Fruit fly (Drosophila melanogaster): ENCODE results near the gene CG31809.
A peak's percentile ranks its signal among the peaks of the same experiment; 100 is the strongest.

The CG31809 gene

DNA sequence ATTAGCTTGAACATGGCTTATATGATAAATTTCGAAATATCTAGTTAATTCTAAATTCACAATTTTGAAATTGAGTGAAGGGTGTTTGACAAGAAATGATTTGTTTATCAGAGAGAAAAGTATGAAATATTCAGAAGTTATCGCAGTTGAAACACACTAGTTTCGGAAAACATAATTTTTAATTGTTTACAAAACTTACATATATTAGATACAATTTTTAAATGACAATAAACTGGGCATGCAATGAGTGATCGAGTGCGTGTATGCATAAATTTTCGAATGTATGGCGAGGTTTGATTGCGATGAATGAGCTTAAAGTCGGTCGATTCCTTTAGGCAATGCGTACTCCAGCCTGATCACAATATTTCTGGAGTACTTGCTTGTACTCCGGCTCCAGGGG is 37.5 kb downstream of the CG31809 start, which contains the start of gene CG13280:
Gene CG13280 (minus strand): TSS at position 101 of the 400 bp plus-strand sequence.
- TF ChIP-seq pan (optimal IDR thresholded peaks at IDR 0.05) = no peak

DNA sequence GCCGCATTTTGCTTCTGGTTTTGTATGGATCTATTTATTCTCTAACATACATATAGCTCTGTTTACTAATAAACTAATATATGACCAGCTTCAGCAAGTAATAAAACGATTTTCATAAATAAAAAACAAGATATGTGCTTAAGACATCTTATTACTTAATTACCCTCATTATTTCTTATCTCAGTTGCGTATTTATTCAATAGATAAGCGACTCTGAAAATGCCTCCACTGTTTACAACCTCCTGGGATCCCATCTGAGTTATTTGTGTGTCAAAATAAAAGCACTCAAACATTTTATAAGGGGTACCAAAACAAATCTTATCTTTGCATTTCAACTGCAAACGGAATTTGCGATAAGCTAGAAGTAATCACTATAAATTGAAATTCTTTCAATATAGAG is 38.8 kb downstream of the CG31809 start:
- TF ChIP-seq psq (optimal IDR thresholded peaks at IDR 0.05) = no peak
- TF ChIP-seq CG8478 (optimal IDR thresholded peaks at IDR 0.05) = no peak
- TF ChIP-seq pan (optimal IDR thresholded peaks at IDR 0.05) = no peak
- TF ChIP-seq Dll (optimal IDR thresholded peaks at IDR 0.05) = no peak
- no peak for TF ChIP-seq EcR (GFP tag; optimal IDR thresholded peaks at IDR 0.05)

DNA sequence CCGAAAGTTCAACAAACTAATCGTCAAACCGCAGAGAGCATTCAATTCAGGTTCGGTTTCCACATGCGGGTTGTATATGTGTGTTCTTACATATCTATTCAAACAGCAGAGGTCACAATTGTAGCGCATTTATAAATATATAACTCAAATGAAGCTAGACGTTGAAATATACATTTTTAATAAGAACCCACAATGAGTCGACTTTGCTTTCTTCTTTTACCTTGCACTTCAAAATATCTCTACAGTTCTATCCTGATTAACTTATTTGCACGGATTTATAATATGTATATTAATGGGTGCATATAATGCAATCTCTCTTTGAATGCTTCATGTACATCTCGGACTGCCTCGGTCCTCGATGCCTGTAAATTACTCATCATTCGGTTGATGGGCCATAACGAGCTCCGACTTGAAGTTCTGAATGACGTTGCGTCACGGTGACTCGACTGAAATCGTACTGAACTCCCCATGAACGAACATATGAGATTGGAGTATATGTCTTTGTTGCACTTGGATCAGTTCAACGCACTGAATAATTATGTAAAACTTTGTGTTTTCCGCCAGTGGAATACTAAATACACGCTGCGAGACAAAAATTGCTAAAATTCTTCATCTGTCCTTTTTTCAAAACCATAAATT is 40.1 kb downstream of the CG31809 start:
- no peak for TF ChIP-seq EcR (GFP tag; optimal IDR thresholded peaks at IDR 0.05)

DNA sequence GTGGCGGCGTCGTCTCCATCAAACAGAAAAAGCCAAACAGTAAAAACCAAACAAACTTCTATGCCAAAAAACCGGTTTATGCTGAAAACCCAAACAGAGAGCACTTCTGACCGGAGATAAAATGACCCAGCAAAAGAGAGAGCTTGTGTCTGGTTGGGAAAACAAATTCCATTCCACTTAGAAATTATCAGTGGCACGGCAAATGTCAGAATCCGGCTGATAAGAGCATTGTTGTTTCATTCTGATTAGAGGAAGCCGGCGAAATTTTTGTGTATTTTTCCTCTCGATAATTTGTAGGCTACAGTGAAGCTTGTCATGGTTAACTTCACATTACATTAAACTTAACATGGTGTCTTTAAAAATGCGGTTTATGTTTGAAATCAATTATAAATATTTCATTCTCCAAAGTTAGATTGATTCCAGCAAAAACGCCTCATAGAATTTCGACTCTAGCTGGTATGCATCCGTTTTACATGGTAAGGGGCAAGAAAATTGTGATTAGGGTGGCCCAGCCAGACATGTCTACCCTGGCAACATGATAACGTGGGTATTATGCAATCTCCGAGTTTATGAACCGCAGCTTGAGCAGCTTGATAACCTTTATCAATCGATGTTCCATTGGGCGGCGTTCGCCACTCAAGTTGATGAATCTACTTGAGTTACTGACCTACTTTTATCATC is 41.0 kb downstream of the CG31809 start:
- no peak for TF ChIP-seq psq (optimal IDR thresholded peaks at IDR 0.05)
- no peak for TF ChIP-seq Dll (optimal IDR thresholded peaks at IDR 0.05)
- TF ChIP-seq EcR (GFP tag; optimal IDR thresholded peaks at IDR 0.05) = no peak
- TF ChIP-seq usp (GFP tag; optimal IDR thresholded peaks at IDR 0.05) = no peak
- TF ChIP-seq pan (optimal IDR thresholded peaks at IDR 0.05) = no peak
- no peak for TF ChIP-seq CG8478 (optimal IDR thresholded peaks at IDR 0.05)

DNA sequence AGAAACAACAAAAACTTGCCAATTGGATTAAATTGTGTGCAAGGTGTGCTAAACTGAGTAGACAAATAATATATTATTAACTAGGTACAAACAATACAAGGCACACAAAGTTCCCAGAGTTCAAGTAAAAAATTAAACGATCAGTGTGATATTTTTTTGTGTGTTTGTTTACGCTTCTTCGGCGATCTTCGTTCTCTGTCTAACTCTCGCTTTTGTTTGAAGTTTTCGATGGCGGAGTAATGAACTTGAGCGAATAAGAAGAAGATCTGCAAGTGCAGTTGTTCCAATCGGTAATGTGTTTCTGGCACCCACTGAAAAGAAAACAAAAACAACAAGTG is 41.8 kb downstream of the CG31809 start:
- TF ChIP-seq Dll (optimal IDR thresholded peaks at IDR 0.05) = no peak
- no peak for TF ChIP-seq usp (GFP tag; optimal IDR thresholded peaks at IDR 0.05)
- TF ChIP-seq EcR (GFP tag; optimal IDR thresholded peaks at IDR 0.05) = peak; percentile 49 to 63

DNA sequence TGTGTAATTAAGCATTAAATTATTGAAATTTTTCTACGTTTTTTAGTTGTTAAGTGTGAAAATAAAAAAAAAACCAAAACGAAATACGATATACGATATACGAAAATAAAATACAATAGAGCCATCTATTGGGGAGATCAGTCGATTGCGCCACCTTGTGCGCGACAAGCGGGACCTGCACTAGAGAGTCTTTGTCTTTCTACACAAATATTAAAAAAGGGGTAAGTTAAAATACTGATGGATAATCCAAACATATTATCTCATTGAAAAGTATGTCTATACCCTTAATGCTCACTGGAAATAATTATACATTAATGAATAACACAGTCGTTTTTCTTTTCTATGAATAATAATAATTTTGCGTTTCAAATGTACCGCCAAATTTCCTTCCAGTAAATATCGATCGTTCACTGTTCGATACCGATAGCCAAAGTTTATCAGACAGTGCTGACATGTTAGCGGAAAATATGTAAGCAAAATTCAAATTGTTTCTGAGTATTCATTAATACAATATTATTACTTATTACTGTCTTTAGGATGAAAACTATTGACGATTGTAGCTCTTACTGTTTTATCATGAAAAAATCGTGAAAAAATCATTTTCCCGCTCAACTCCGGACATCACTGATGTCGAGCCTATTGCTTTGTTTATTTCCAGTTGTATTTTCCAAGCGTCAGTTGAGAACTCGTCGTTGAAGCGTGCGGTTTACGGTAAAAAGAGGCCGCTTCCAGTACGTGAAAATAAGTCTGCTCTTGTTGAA is 42.3 kb downstream of the CG31809 start, which contains the start of gene mdy:
Gene mdy (plus strand): TSS at position 672 of the 761 bp plus-strand sequence.
- TF ChIP-seq psq (optimal IDR thresholded peaks at IDR 0.05) = no peak
- no peak for TF ChIP-seq usp (GFP tag; optimal IDR thresholded peaks at IDR 0.05)
- TF ChIP-seq pan (optimal IDR thresholded peaks at IDR 0.05) = no peak
- no peak for TF ChIP-seq Dll (optimal IDR thresholded peaks at IDR 0.05)
- no peak for TF ChIP-seq EcR (GFP tag; optimal IDR thresholded peaks at IDR 0.05)
- TF ChIP-seq CG8478 (optimal IDR thresholded peaks at IDR 0.05) = no peak

DNA sequence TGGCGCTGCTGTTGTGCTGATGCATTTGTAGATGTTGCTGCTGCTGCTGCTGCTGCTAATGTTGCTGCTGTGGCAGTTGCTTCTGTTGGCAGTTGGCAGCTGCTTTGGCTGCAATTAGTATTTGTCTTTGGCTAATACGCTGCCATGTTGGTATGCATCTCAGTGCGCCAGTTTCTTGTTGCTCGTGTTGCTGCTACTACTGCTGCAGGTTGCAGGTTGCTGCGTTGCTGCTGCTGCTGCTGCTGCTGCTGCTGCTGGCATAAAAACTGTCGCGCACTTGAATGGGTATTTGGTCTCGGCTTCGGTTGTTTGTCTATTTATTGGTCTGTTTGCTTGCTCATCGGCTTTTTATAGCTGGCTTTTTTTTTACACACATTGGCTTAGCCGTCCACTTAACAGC is 49.8 kb downstream of the CG31809 start:
- TF ChIP-seq EcR (GFP tag; optimal IDR thresholded peaks at IDR 0.05) (no peak), pan (optimal IDR thresholded peaks at IDR 0.05) (no peak), psq (optimal IDR thresholded peaks at IDR 0.05) (no peak), Dll (optimal IDR thresholded peaks at IDR 0.05) (no peak), usp (GFP tag; optimal IDR thresholded peaks at IDR 0.05) (no peak), CG8478 (optimal IDR thresholded peaks at IDR 0.05) (no peak)

DNA sequence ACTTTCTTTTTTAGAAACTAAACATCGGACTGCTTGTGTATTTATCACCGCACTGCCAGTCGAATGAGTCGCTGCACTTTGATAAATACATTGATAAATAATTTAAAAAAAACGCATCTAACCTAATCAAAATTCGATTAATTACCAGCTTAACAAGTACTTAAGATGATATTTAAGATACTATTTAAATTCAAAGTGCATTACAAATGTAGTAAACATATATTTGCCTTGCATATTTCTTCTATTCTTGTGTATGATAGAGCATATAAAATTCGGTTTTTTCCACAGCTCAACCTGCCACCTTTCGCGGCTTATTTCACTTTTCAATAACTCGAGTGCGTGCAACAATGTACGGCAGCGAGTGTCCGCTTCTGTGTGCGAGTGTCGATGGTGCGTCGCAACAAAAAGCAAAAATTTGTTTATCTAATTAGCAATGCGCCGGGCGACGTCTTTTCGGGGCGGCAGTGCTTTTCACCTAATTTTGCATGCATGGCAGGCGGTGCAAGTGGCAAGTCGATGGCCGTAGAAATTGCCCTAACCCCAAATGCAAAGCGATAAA is 54.1 kb downstream of the CG31809 start, which contains the start of gene CG13272:
Gene CG13272 (plus strand): TSS at position 509 of the 559 bp plus-strand sequence.
- no peak for TF ChIP-seq pan (optimal IDR thresholded peaks at IDR 0.05)
- TF ChIP-seq usp (GFP tag; optimal IDR thresholded peaks at IDR 0.05) = no peak
- TF ChIP-seq CG8478 (optimal IDR thresholded peaks at IDR 0.05) = no peak
- TF ChIP-seq EcR (GFP tag; optimal IDR thresholded peaks at IDR 0.05) = no peak
- no peak for TF ChIP-seq Dll (optimal IDR thresholded peaks at IDR 0.05)
- TF ChIP-seq psq (optimal IDR thresholded peaks at IDR 0.05) = no peak

DNA sequence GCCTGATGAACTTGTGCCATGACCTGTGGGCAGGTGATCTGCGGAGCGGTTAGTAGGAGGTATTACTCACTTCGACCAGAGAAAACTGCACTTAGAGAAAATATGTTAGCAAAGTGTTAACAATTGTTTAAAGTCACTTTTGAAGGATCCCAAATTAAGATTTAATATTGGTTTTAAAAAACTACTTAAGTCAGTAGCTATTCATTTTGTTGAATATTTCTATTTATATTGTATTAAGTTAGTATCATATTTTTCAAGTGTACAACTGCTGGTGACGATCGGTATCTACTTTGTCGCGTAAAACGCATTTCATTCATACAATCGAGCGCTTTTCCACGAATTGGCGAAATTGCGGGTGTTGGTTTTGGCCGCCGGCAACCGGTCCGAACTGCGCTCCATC is 54.9 kb downstream of the CG31809 start:
- TF ChIP-seq EcR (GFP tag; optimal IDR thresholded peaks at IDR 0.05) = no peak

All from whole organism.